Fruit fly (Drosophila melanogaster) whole organism, embryonic: ENCODE data around the gene CG46463.

Experiments used
- CG10462 ChIP-seq: fragments of 200-800 bp; sonication (Bioruptor generic); optimal IDR thresholded peaks from 2 replicates; lab custom pipeline; 2016; ENCODE audit warnings: missing biosample characterization, missing genetic modification characterization
- CG11398 ChIP-seq: fragments of 200-800 bp; sonication (Bioruptor generic); optimal IDR thresholded peaks from 2 replicates; lab custom pipeline; 2016; ENCODE audit warnings: missing biosample characterization, missing genetic modification characterization
- CG12104 ChIP-seq: fragments of 200-800 bp; sonication (Bioruptor generic); optimal IDR thresholded peaks from 3 replicates; lab custom pipeline; 2016; ENCODE audit warnings: missing biosample characterization, missing genetic modification characterization
- CG13123 ChIP-seq: fragments of 200-800 bp; sonication (Bioruptor generic); optimal IDR thresholded peaks from 2 replicates; lab custom pipeline; 2016; ENCODE audit warnings: missing biosample characterization, missing genetic modification characterization
- CG13624 ChIP-seq: fragments of 200-800 bp; sonication (Bioruptor generic); optimal IDR thresholded peaks from 2 replicates; lab custom pipeline; 2016; ENCODE audit warnings: missing biosample characterization, missing genetic modification characterization
- CG14860 ChIP-seq: fragments of 200-800 bp; sonication (Bioruptor generic); IDR thresholded peaks from 3 replicates; pipeline ENCODE4 v1.3.6; 2022; ENCODE audit warnings: missing biosample characterization, missing genetic modification characterization; ENCODE audit not compliant: partially characterized antibody
- CG1529 ChIP-seq: fragments of 200-800 bp; sonication (Bioruptor generic); optimal IDR thresholded peaks from 3 replicates; lab custom pipeline; 2018; ENCODE audit warnings: missing biosample characterization, missing genetic modification characterization
- CG16813 ChIP-seq: fragments of 200-800 bp; sonication (Bioruptor generic); IDR thresholded peaks from 3 replicates; pipeline ENCODE4 v1.3.6; 2022; ENCODE audit warnings: missing biosample characterization, missing genetic modification characterization; ENCODE audit not compliant: partially characterized antibody
- CG18476 ChIP-seq: fragments of 200-800 bp; sonication (Bioruptor generic); optimal IDR thresholded peaks from 2 replicates; lab custom pipeline; 2016; ENCODE audit warnings: missing biosample characterization, mild to moderate bottlenecking, missing genetic modification characterization
- CG18599 ChIP-seq: fragments of 200-800 bp; sonication (Bioruptor generic); optimal IDR thresholded peaks from 3 replicates; lab custom pipeline; 2017; ENCODE audit warnings: missing biosample characterization, missing genetic modification characterization, mild to moderate bottlenecking, moderate library complexity, missing genetic modification reagents
- CG42726 ChIP-seq: fragments of 200-800 bp; sonication (Bioruptor generic); IDR thresholded peaks from 2 replicates; pipeline ENCODE4 v1.3.6; 2022; ENCODE audit warnings: missing biosample characterization, missing genetic modification characterization; ENCODE audit not compliant: partially characterized antibody
- CG4282 ChIP-seq: fragments of 200-800 bp; sonication (Bioruptor generic); optimal IDR thresholded peaks from 2 replicates; lab custom pipeline; 2016; ENCODE audit warnings: missing biosample characterization, missing genetic modification characterization
- CG4404 ChIP-seq: fragments of 200-800 bp; sonication (Bioruptor generic); IDR thresholded peaks from 2 replicates; pipeline ENCODE4 v1.3.6; 2022; ENCODE audit warnings: missing biosample characterization, missing genetic modification characterization
- CG4730 ChIP-seq: fragments of 200-800 bp; sonication (Bioruptor generic); IDR thresholded peaks from 2 replicates; pipeline ENCODE4 v1.3.6; 2022; ENCODE audit warnings: missing biosample characterization, missing genetic modification characterization
- CG6654 ChIP-seq: fragments of 200-800 bp; sonication (Bioruptor generic); optimal IDR thresholded peaks from 2 replicates; lab custom pipeline; 2017; ENCODE audit warnings: missing biosample characterization, mild to moderate bottlenecking, missing genetic modification characterization
- CG6813 ChIP-seq: fragments of 200-800 bp; sonication (Bioruptor generic); optimal IDR thresholded peaks from 2 replicates; lab custom pipeline; 2017; ENCODE audit warnings: missing biosample characterization, missing genetic modification characterization, mild to moderate bottlenecking, moderate library complexity, missing genetic modification reagents
- CG7357 ChIP-seq: fragments of 200-800 bp; sonication (Bioruptor generic); IDR thresholded peaks from 3 replicates; pipeline ENCODE4 v1.3.6; 2022; ENCODE audit warnings: missing biosample characterization, missing genetic modification characterization
- CG9727 ChIP-seq: fragments of 200-800 bp; sonication (Bioruptor generic); optimal IDR thresholded peaks from 3 replicates; lab custom pipeline; 2017; ENCODE audit warnings: missing biosample characterization, mild to moderate bottlenecking, missing genetic modification characterization
- CG9932 ChIP-seq: fragments of 200-800 bp; sonication (Bioruptor generic); IDR thresholded peaks from 2 replicates; pipeline ENCODE4 v1.3.6; 2022; ENCODE audit warnings: missing biosample characterization, missing genetic modification characterization
- CoRest ChIP-seq: fragments of 200-800 bp; sonication (Bioruptor generic); optimal IDR thresholded peaks from 3 replicates; lab custom pipeline; 2018; ENCODE audit warnings: missing biosample characterization, mild to moderate bottlenecking, missing genetic modification characterization, moderate library complexity
- Fer1 ChIP-seq: fragments of 200-800 bp; sonication (Bioruptor generic); optimal IDR thresholded peaks from 2 replicates; lab custom pipeline; 2017; ENCODE audit warnings: missing biosample characterization, mild to moderate bottlenecking, missing genetic modification characterization
- HHEX ChIP-seq: fragments of 200-800 bp; sonication (Bioruptor generic); optimal IDR thresholded peaks from 3 replicates; lab custom pipeline; 2017; ENCODE audit warnings: missing biosample characterization, mild to moderate bottlenecking, missing genetic modification characterization, missing genetic modification reagents
- MBD-R2 ChIP-seq: fragments of 200-800 bp; sonication (Bioruptor generic); IDR thresholded peaks from 2 replicates; pipeline ENCODE4 v1.3.6; 2022; ENCODE audit warnings: missing biosample characterization, missing genetic modification characterization
- Nf-YB ChIP-seq: fragments of 200-800 bp; sonication (Bioruptor generic); optimal IDR thresholded peaks from 3 replicates; lab custom pipeline; 2019; ENCODE audit warnings: missing biosample characterization, mild to moderate bottlenecking, missing genetic modification characterization, moderate library complexity
- Oli ChIP-seq: fragments of 200-800 bp; sonication (Bioruptor generic); optimal IDR thresholded peaks from 2 replicates; lab custom pipeline; 2018; ENCODE audit warnings: missing biosample characterization, mild to moderate bottlenecking, missing genetic modification characterization, moderate library complexity
- Taf1 ChIP-seq: fragments of 200-800 bp; sonication (Bioruptor generic); IDR thresholded peaks from 2 replicates; pipeline ENCODE4 v1.3.6; 2022; ENCODE audit warnings: missing biosample characterization, missing genetic modification characterization
- al ChIP-seq: fragments of 200-800 bp; sonication (Bioruptor generic); IDR thresholded peaks from 2 replicates; pipeline ENCODE4 v1.3.6; 2022; ENCODE audit warnings: missing biosample characterization, missing genetic modification characterization
- amos ChIP-seq: fragments of 200-800 bp; sonication (Bioruptor generic); IDR thresholded peaks from 2 replicates; pipeline ENCODE4 v1.3.6; 2022; ENCODE audit warnings: missing biosample characterization, missing genetic modification characterization; ENCODE audit not compliant: partially characterized antibody
- cg ChIP-seq: fragments of 200-800 bp; sonication (Bioruptor generic); optimal IDR thresholded peaks from 3 replicates; lab custom pipeline; 2019; ENCODE audit warnings: missing biosample characterization, mild to moderate bottlenecking, missing genetic modification characterization, moderate library complexity
- chif ChIP-seq, 2 experiments: fragments of 200-800 bp; sonication (Bioruptor generic); optimal IDR thresholded peaks; 3 replicates each; lab custom pipeline; 2016; ENCODE audit warnings: missing biosample characterization in 2 of 2, missing genetic modification characterization in 2 of 2
- corto ChIP-seq: fragments of 200-800 bp; sonication (Bioruptor generic); optimal IDR thresholded peaks from 2 replicates; lab custom pipeline; 2016; ENCODE audit warnings: missing biosample characterization, mild to moderate bottlenecking, missing genetic modification characterization, moderate library complexity
- dmrt99B ChIP-seq: fragments of 200-800 bp; sonication (Bioruptor generic); optimal IDR thresholded peaks from 2 replicates; lab custom pipeline; 2018; ENCODE audit warnings: missing biosample characterization, mild to moderate bottlenecking, missing genetic modification characterization, moderate library complexity
- emc ChIP-seq: fragments of 200-800 bp; sonication (Bioruptor generic); optimal IDR thresholded peaks from 2 replicates; lab custom pipeline; 2016; ENCODE audit warnings: missing biosample characterization, missing genetic modification characterization
- fd64A ChIP-seq: fragments of 200-800 bp; sonication (Bioruptor generic); optimal IDR thresholded peaks from 3 replicates; lab custom pipeline; 2018; ENCODE audit warnings: missing biosample characterization, mild to moderate bottlenecking, missing genetic modification characterization
- h ChIP-seq: fragments of >200 bp; optimal IDR thresholded peaks from 2 replicates; lab custom pipeline; 2017
- insv ChIP-seq, 2 experiments: fragments of 200-800 bp; sonication (Bioruptor generic); optimal IDR thresholded peaks; 3 replicates each; lab custom pipeline; 2016 to 2018; ENCODE audit warnings: missing biosample characterization in 2 of 2, missing genetic modification characterization in 2 of 2
- inv ChIP-seq: fragments of 200-800 bp; sonication (Bioruptor generic); IDR thresholded peaks from 2 replicates; pipeline ENCODE4 v1.3.6; 2022; ENCODE audit warnings: missing biosample characterization, missing genetic modification characterization; ENCODE audit not compliant: partially characterized antibody
- ken ChIP-seq: fragments of 200-800 bp; sonication (Bioruptor generic); IDR thresholded peaks from 3 replicates; pipeline ENCODE4 v1.3.6; 2022; ENCODE audit warnings: missing biosample characterization, missing genetic modification characterization
- klu ChIP-seq: fragments of 200-800 bp; sonication (Bioruptor generic); IDR thresholded peaks from 2 replicates; pipeline ENCODE4 v1.3.6; 2022; ENCODE audit warnings: missing biosample characterization, missing genetic modification characterization
- nmo ChIP-seq: fragments of 200-800 bp; sonication (Bioruptor generic); optimal IDR thresholded peaks from 2 replicates; lab custom pipeline; 2018; ENCODE audit warnings: missing biosample characterization, mild to moderate bottlenecking, missing genetic modification characterization, moderate library complexity
- odd ChIP-seq: fragments of 200-800 bp; sonication (Bioruptor generic); optimal IDR thresholded peaks from 2 replicates; lab custom pipeline; 2017; ENCODE audit warnings: missing biosample characterization, mild to moderate bottlenecking, missing genetic modification characterization
- pita ChIP-seq: fragments of 200-800 bp; sonication (Bioruptor generic); optimal IDR thresholded peaks from 2 replicates; lab custom pipeline; 2017; ENCODE audit warnings: missing biosample characterization, mild to moderate bottlenecking, missing genetic modification characterization
- sc ChIP-seq, 3 experiments: fragments of >200 bp in 2 of 3; fragments of 200-800 bp in 1 of 3; sonication (Bioruptor generic) in 1 of 3; optimal IDR thresholded peaks; 2 replicates in 2 of 3; 3 replicates in 1 of 3; lab custom pipeline; 2017; ENCODE audit warnings: mild to moderate bottlenecking in 1 of 3, missing biosample characterization in 1 of 3, missing genetic modification characterization in 1 of 3, missing genetic modification reagents in 1 of 3
- sisA ChIP-seq: fragments of 200-800 bp; sonication (Bioruptor generic); IDR thresholded peaks from 2 replicates; pipeline ENCODE4 v1.3.6; 2022; ENCODE audit warnings: missing biosample characterization, missing genetic modification characterization
- tgo ChIP-seq: fragments of 200-800 bp; sonication (Bioruptor generic); IDR thresholded peaks from 3 replicates; pipeline ENCODE4 v1.3.6; 2022; ENCODE audit warnings: missing biosample characterization, missing genetic modification characterization
- tin ChIP-seq: fragments of 200-800 bp; sonication (Bioruptor generic); optimal IDR thresholded peaks from 3 replicates; lab custom pipeline; 2016; ENCODE audit warnings: missing biosample characterization, missing genetic modification characterization
- trh ChIP-seq: fragments of 200-800 bp; sonication (Bioruptor generic); optimal IDR thresholded peaks from 2 replicates; lab custom pipeline; 2016; ENCODE audit warnings: missing biosample characterization, missing genetic modification characterization
- wek ChIP-seq: fragments of 200-800 bp; sonication (Bioruptor generic); optimal IDR thresholded peaks from 3 replicates; lab custom pipeline; 2018; ENCODE audit warnings: missing biosample characterization, mild to moderate bottlenecking, missing genetic modification characterization, moderate library complexity
- zf30C ChIP-seq: fragments of 200-800 bp; sonication (Bioruptor generic); optimal IDR thresholded peaks from 3 replicates; lab custom pipeline; 2018; ENCODE audit warnings: missing biosample characterization, mild to moderate bottlenecking, missing genetic modification characterization

Gene CG46463

DNA sequence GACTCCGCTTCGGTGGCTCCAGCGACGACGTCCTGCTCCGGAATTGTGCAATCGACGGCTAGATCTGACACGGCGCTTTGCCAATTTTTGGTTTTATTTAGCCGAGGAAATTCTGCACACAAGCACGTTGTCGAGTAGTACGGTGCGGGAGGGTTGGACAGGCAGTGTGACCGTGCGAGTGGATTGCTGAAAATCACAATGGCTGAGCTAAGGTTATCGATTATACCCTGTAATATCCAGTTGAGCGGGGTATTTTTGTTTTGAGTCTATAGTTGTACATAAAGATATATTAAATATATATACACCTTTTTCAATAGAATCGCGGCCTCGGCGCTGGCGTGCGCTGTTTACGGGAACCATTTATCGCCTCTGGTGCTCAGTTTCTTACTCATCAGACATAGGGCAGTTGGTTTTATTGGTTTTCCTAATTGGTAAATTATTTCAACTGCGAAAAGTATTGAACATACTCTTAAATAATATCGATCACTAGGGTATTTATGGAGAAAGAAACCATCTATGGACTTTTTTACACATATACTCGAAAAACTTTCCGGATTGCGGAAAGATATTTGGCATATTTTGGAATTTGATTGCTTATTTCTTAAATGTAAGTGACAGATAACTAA, 600 bp upstream of the CG46463 start, which contains the start of gene eIF5B (continued):
- TF ChIP-seq MBD-R2 = peak; percentile 73
- no peak for TF ChIP-seq emc (GFP tag; lab: Kevin White, UChicago)
- peak; percentile 85 for TF ChIP-seq Oli (tag; lab: Kevin White, UChicago)
- peak; percentile 62 for TF ChIP-seq CG18599 (GFP tag; lab: Kevin White, UChicago)
- TF ChIP-seq CG11398 (GFP tag; lab: Kevin White, UChicago) = no peak
- peak; percentile 35 for TF ChIP-seq Fer1 (GFP tag; lab: Kevin White, UChicago)
- TF ChIP-seq odd (GFP tag; lab: Kevin White, UChicago) = peak; percentile 59
- peak; percentile 91 for TF ChIP-seq nmo
- TF ChIP-seq klu (GFP tag; lab: Robert Waterston, UW) = peak; percentile 82
- TF ChIP-seq CG9932 (GFP tag; lab: Robert Waterston, UW) = peak; percentile 90
- TF ChIP-seq CG13123 (GFP tag; lab: Kevin White, UChicago) = peak; percentile 33
- peak; percentile 6 for TF ChIP-seq corto (GFP tag; lab: Kevin White, UChicago)
- TF ChIP-seq wek (GFP tag; lab: Kevin White, UChicago) = peak; percentile 3
- TF ChIP-seq ken (GFP tag; lab: Robert Waterston, UW) = peak; percentile 79
- TF ChIP-seq HHEX = peak; percentile 59
- peak; percentile 76 for TF ChIP-seq dmrt99B
- TF ChIP-seq Taf1 = peak; percentile 65
- peak; percentile 64 for TF ChIP-seq CG10462
- TF ChIP-seq CG4282 (GFP tag; lab: Kevin White, UChicago) = no peak
- TF ChIP-seq zf30C (GFP tag; lab: Kevin White, UChicago) = no peak
- TF ChIP-seq CG4404 = peak; percentile 78
- no peak for TF ChIP-seq CG14860
- peak; percentile 2 for TF ChIP-seq CG18476
- TF ChIP-seq CG16813 (GFP tag; lab: Robert Waterston, UW) = no peak
- TF ChIP-seq h (lab: Kevin White, UChicago) = no peak
- TF ChIP-seq inv (GFP tag; lab: Robert Waterston, UW) = no peak
- peak; percentile 85 for TF ChIP-seq sisA
- TF ChIP-seq pita (GFP tag; lab: Kevin White, UChicago) = no peak
- TF ChIP-seq trh (GFP tag; lab: Kevin White, UChicago) = peak; percentile 17
- TF ChIP-seq amos = peak; percentile 44; the same call in 1 of the 2 replicates
- TF ChIP-seq cg = no peak
- peak; percentile 64; the same call in 1 of the 2 replicates for TF ChIP-seq CG4730
- TF ChIP-seq CG6654 = peak; percentile 44
- peak; percentile 83 for TF ChIP-seq tgo
- peak in 1 of 2 experiments; percentile 43 for TF ChIP-seq insv (GFP tag; optimal IDR thresholded peaks at IDR 0.05; lab: Kevin White, UChicago)
- peak; percentile 43 for TF ChIP-seq CG12104 (GFP tag; lab: Kevin White, UChicago)
- no peak for TF ChIP-seq CG42726 (GFP tag; lab: Robert Waterston, UW)
- no peak for TF ChIP-seq sc (optimal IDR thresholded peaks at IDR 0.05; lab: Kevin White, UChicago)
- peak; percentile 69 for TF ChIP-seq sc (GFP tag; optimal IDR thresholded peaks at IDR 0.05; lab: Kevin White, UChicago)
- peak in 1 of 2 experiments; percentile 72 for TF ChIP-seq chif (GFP tag; optimal IDR thresholded peaks at IDR 0.05; lab: Kevin White, UChicago)
- TF ChIP-seq tin = peak; percentile 73
- peak; percentile 40 for TF ChIP-seq CG13624 (GFP tag; lab: Kevin White, UChicago)
- TF ChIP-seq CG7357 (GFP tag; lab: Robert Waterston, UW) = peak; percentile 71
- peak; percentile 20 for TF ChIP-seq CG6813 (GFP tag; lab: Kevin White, UChicago)
- peak; percentile 70 for TF ChIP-seq CG1529
- TF ChIP-seq Nf-YB (GFP tag; lab: Kevin White, UChicago) = peak; percentile 62
- peak; percentile 83 for TF ChIP-seq CG9727 (GFP tag; lab: Kevin White, UChicago)
- peak; percentile 2 for TF ChIP-seq fd64A
- TF ChIP-seq al = peak; percentile 72
- peak; percentile 90 for TF ChIP-seq CoRest (tag; lab: Kevin White, UChicago)
